Worm (Caenorhabditis elegans): Measurements from ENCODE around the gene ZK550.2.

DNA sequence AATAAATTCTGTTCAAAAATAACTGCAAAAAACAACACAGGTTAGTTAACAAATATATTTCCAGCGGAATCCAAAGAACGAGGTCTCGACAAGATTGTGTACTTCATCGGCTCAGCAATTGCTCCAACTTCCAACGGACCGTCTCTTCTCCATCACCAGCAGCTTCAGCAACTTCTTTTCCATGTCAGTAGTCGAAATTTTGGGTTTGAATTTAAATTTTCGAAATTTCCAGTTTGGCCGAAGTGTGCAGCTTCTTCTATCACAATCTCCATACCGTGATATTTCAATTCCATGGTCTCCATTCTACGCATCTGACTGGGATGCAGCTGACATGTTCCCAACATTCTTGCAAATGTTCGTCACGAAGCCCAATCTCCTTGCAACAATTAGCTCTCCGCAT is 8.1 kb downstream of the ZK550.2 start:
- TF ChIP-seq aly-2 (tag; optimal IDR thresholded peaks at IDR 0.05) (no peak), zag-1 (tag; optimal IDR thresholded peaks at IDR 0.05) (no peak), R02D3.7 (tag; optimal IDR thresholded peaks at IDR 0.05) (no peak), snpc-4 (tag; optimal IDR thresholded peaks at IDR 0.05) (no peak), Y105C5A.15 (GFP tag; IDR thresholded peaks at IDR 0.05) (no peak), pha-4 (GFP tag; IDR thresholded peaks at IDR 0.05) (no peak), pha-4 (tag; optimal IDR thresholded peaks at IDR 0.05) (no peak), egl-27 (tag; optimal IDR thresholded peaks at IDR 0.05) (no peak), saeg-2 (GFP tag; IDR thresholded peaks at IDR 0.05) (no peak), madf-9 (GFP tag; conservative IDR thresholded peaks at IDR 0.05) (no peak)
